Worm (Caenorhabditis elegans) whole organism, young adult: ENCODE measurements around the gene ify-1.

Experiments
- B0261.1 ChIP-seq: sonication (generic microtip); optimal IDR thresholded peaks from 2 replicates; lab custom pipeline; 2016; ENCODE audit warnings: mild to moderate bottlenecking, missing genetic modification characterization, moderate library complexity, missing compliant biosample characterization
- C06A6.2 ChIP-seq: fragments of 200-800 bp; sonication (Bioruptor generic); conservative IDR thresholded peaks from 2 replicates; pipeline ENCODE4 v1.3.6; 2022; ENCODE audit warnings: missing genetic modification characterization, missing compliant biosample characterization
- F10E7.11 ChIP-seq: sonication (generic microtip); optimal IDR thresholded peaks from 2 replicates; lab custom pipeline; 2017; ENCODE audit warnings: mild to moderate bottlenecking, missing genetic modification characterization, moderate library complexity, missing compliant biosample characterization
- F33H1.4 ChIP-seq: fragments of 200-800 bp; sonication (Bioruptor generic); IDR thresholded peaks from 2 replicates; pipeline ENCODE4 v1.3.6; 2022; ENCODE audit warnings: missing genetic modification reagents, missing genetic modification characterization, missing compliant biosample characterization
- F39B2.1 ChIP-seq: fragments of 200-800 bp; sonication (Bioruptor generic); IDR thresholded peaks from 2 replicates; pipeline ENCODE4 v1.3.6; 2022; ENCODE audit warnings: missing genetic modification reagents, missing genetic modification characterization, missing compliant biosample characterization
- F49E8.2 ChIP-seq: sonication (generic microtip); optimal IDR thresholded peaks from 3 replicates; lab custom pipeline; 2017; ENCODE audit warnings: missing genetic modification characterization, mild to moderate bottlenecking, missing compliant biosample characterization, antibody characterized with exemption, moderate library complexity; ENCODE audit not compliant: insufficient read depth
- F55B11.4 ChIP-seq: sonication (generic microtip); optimal IDR thresholded peaks from 2 replicates; lab custom pipeline; 2016; ENCODE audit warnings: missing compliant biosample characterization, missing genetic modification characterization, borderline replicate concordance; ENCODE audit not compliant: insufficient read depth
- F57A8.1 ChIP-seq: fragments of 200-800 bp; sonication (Bioruptor generic); optimal IDR thresholded peaks from 2 replicates; lab custom pipeline; 2018; ENCODE audit warnings: mild to moderate bottlenecking, missing genetic modification characterization, moderate library complexity, missing compliant biosample characterization
- F57C9.4 ChIP-seq: sonication (generic microtip); optimal IDR thresholded peaks from 2 replicates; lab custom pipeline; 2017; ENCODE audit warnings: mild to moderate bottlenecking, missing genetic modification characterization, missing compliant biosample characterization
- K12H6.12 ChIP-seq: fragments of 200-800 bp; sonication (Bioruptor generic); optimal IDR thresholded peaks from 2 replicates; lab custom pipeline; 2018; ENCODE audit warnings: mild to moderate bottlenecking, missing genetic modification characterization, missing compliant biosample characterization
- Y79H2A.3 ChIP-seq: fragments of 200-800 bp; sonication (Bioruptor generic); conservative IDR thresholded peaks from 2 replicates; pipeline ENCODE4 v1.3.6; 2022; ENCODE audit warnings: missing genetic modification reagents, missing genetic modification characterization, missing compliant biosample characterization
- akir-1 ChIP-seq: fragments of 200-800 bp; sonication (Bioruptor generic); optimal IDR thresholded peaks from 2 replicates; lab custom pipeline; 2018; ENCODE audit warnings: mild to moderate bottlenecking, missing genetic modification characterization, moderate library complexity, missing compliant biosample characterization
- aptf-2 ChIP-seq: fragments of 200-800 bp; sonication (Bioruptor generic); conservative IDR thresholded peaks from 2 replicates; pipeline ENCODE4 v1.3.6; 2022; ENCODE audit warnings: missing genetic modification reagents, missing genetic modification characterization, missing compliant biosample characterization
- athp-1 ChIP-seq: sonication (generic microtip); optimal IDR thresholded peaks from 2 replicates; lab custom pipeline; 2017; ENCODE audit warnings: mild to moderate bottlenecking, missing genetic modification characterization, missing compliant biosample characterization
- attf-3 ChIP-seq: fragments of 200-800 bp; sonication (Bioruptor generic); conservative IDR thresholded peaks from 2 replicates; pipeline ENCODE4 v1.3.6; 2022; ENCODE audit warnings: missing genetic modification reagents, missing genetic modification characterization, missing compliant biosample characterization
- ceh-58 ChIP-seq: fragments of 200-800 bp; sonication (Bioruptor generic); IDR thresholded peaks from 2 replicates; pipeline ENCODE4 v1.3.6; 2022; ENCODE audit warnings: missing genetic modification characterization, missing compliant biosample characterization
- ceh-79 ChIP-seq: sonication (generic microtip); optimal IDR thresholded peaks from 2 replicates; lab custom pipeline; 2017; ENCODE audit warnings: mild to moderate bottlenecking, missing genetic modification characterization, missing compliant biosample characterization
- dpff-1 ChIP-seq: sonication (generic microtip); optimal IDR thresholded peaks from 2 replicates; lab custom pipeline; 2017; ENCODE audit warnings: mild to moderate bottlenecking, missing genetic modification characterization, missing compliant biosample characterization
- dpl-1 ChIP-seq: fragments of 150-350 bp; optimal IDR thresholded peaks from 2 replicates; lab custom pipeline; 2014; ENCODE audit warnings: missing biosample characterization, missing genetic modification reagents, missing genetic modification characterization
- egrh-3 ChIP-seq: fragments of 200-800 bp; sonication (Bioruptor generic); IDR thresholded peaks from 2 replicates; pipeline ENCODE4 v1.3.6; 2022; ENCODE audit warnings: missing genetic modification reagents, missing genetic modification characterization, missing compliant biosample characterization
- ekl-4 ChIP-seq: fragments of 200-800 bp; sonication (Bioruptor generic); IDR thresholded peaks from 2 replicates; pipeline ENCODE4 v1.3.6; 2022; ENCODE audit warnings: missing genetic modification reagents, missing genetic modification characterization, missing compliant biosample characterization
- hlh-12 ChIP-seq: sonication (generic microtip); optimal IDR thresholded peaks from 2 replicates; lab custom pipeline; 2016; ENCODE audit warnings: missing genetic modification characterization, missing compliant biosample characterization
- hlh-26 ChIP-seq: fragments of 200-800 bp; sonication (Bioruptor generic); conservative IDR thresholded peaks from 2 replicates; pipeline ENCODE4 v1.3.6; 2022; ENCODE audit warnings: missing genetic modification reagents, missing genetic modification characterization, missing compliant biosample characterization
- hmg-20 ChIP-seq: fragments of 200-800 bp; sonication (Bioruptor generic); IDR thresholded peaks from 2 replicates; pipeline ENCODE4 v1.3.6; 2022; ENCODE audit warnings: missing genetic modification reagents, missing genetic modification characterization, missing compliant biosample characterization
- hrde-1 ChIP-seq: sonication (generic microtip); optimal IDR thresholded peaks from 2 replicates; lab custom pipeline; 2016; ENCODE audit warnings: missing genetic modification characterization, mild to moderate bottlenecking, missing compliant biosample characterization, moderate library complexity, missing genotype, missing genetic modification reagents, borderline replicate concordance
- let-526 ChIP-seq: fragments of 200-800 bp; sonication (Bioruptor generic); IDR thresholded peaks from 2 replicates; pipeline ENCODE4 v1.3.6; 2022; ENCODE audit warnings: missing genetic modification reagents, missing genetic modification characterization, missing compliant biosample characterization
- lin-26 ChIP-seq: fragments of 200-800 bp; sonication (Bioruptor generic); IDR thresholded peaks from 2 replicates; pipeline ENCODE4 v1.3.6; 2022; ENCODE audit warnings: missing genetic modification reagents, missing genetic modification characterization, missing compliant biosample characterization
- lin-35 ChIP-seq, 3 experiments: fragments of 150-350 bp in 2 of 3; sonication (generic microtip) in 1 of 3; optimal IDR thresholded peaks; 2 replicates each; lab custom pipeline; 2014 to 2018; ENCODE audit warnings: missing biosample characterization in 3 of 3, missing genetic modification characterization in 3 of 3, missing genetic modification reagents in 3 of 3
- lin-40 ChIP-seq: sonication (generic microtip); optimal IDR thresholded peaks from 2 replicates; lab custom pipeline; 2016; ENCODE audit warnings: missing genetic modification characterization, mild to moderate bottlenecking, missing compliant biosample characterization, missing genotype, missing genetic modification reagents
- lir-1 ChIP-seq: fragments of 200-800 bp; sonication (Bioruptor generic); conservative IDR thresholded peaks from 2 replicates; pipeline ENCODE4 v1.3.6; 2022; ENCODE audit warnings: missing genetic modification reagents, missing genetic modification characterization, missing compliant biosample characterization
- lsl-1 ChIP-seq: fragments of 200-800 bp; sonication (Bioruptor generic); optimal IDR thresholded peaks from 2 replicates; lab custom pipeline; 2018; ENCODE audit warnings: mild to moderate bottlenecking, missing genetic modification characterization, moderate library complexity, missing compliant biosample characterization
- madf-6 ChIP-seq: fragments of 200-800 bp; sonication (Bioruptor generic); IDR thresholded peaks from 2 replicates; pipeline ENCODE4 v1.3.6; 2022; ENCODE audit warnings: missing genetic modification reagents, missing genetic modification characterization, missing compliant biosample characterization
- madf-8 ChIP-seq: fragments of 200-800 bp; sonication (Bioruptor generic); conservative IDR thresholded peaks from 2 replicates; pipeline ENCODE4 v1.3.6; 2022; ENCODE audit warnings: missing genetic modification reagents, missing genetic modification characterization, missing compliant biosample characterization
- mxl-1 ChIP-seq: sonication (generic microtip); optimal IDR thresholded peaks from 2 replicates; lab custom pipeline; 2016; ENCODE audit warnings: missing genetic modification characterization, missing compliant biosample characterization
- nfya-1 ChIP-seq: sonication (generic microtip); optimal IDR thresholded peaks from 2 replicates; lab custom pipeline; 2017; ENCODE audit warnings: antibody characterized with exemption, missing compliant biosample characterization, missing genetic modification characterization, borderline replicate concordance; ENCODE audit not compliant: insufficient read depth
- nfya-2 ChIP-seq: fragments of 200-800 bp; sonication (Bioruptor generic); IDR thresholded peaks from 2 replicates; pipeline ENCODE4 v1.3.6; 2022; ENCODE audit warnings: missing genetic modification reagents, missing genetic modification characterization, missing compliant biosample characterization
- nhr-120 ChIP-seq: fragments of 200-800 bp; sonication (Bioruptor generic); IDR thresholded peaks from 2 replicates; pipeline ENCODE4 v1.3.6; 2022; ENCODE audit warnings: missing genetic modification characterization, missing compliant biosample characterization
- nhr-179 ChIP-seq: sonication (generic microtip); optimal IDR thresholded peaks from 2 replicates; lab custom pipeline; 2016; ENCODE audit warnings: mild to moderate bottlenecking, missing genetic modification characterization, missing compliant biosample characterization
- pbrm-1 ChIP-seq: fragments of 200-800 bp; sonication (Bioruptor generic); IDR thresholded peaks from 2 replicates; pipeline ENCODE4 v1.3.6; 2022; ENCODE audit warnings: missing genetic modification reagents, missing genetic modification characterization, missing compliant biosample characterization
- pha-4 ChIP-seq: fragments of 150-350 bp; sonication (generic microtip); optimal IDR thresholded peaks from 2 replicates; lab custom pipeline; 2014; ENCODE audit warnings: missing biosample characterization, missing genetic modification reagents, missing genetic modification characterization
- rcor-1 ChIP-seq: fragments of 200-800 bp; sonication (Bioruptor generic); IDR thresholded peaks from 2 replicates; pipeline ENCODE4 v1.3.6; 2022; ENCODE audit warnings: missing genetic modification reagents, missing genetic modification characterization, missing compliant biosample characterization
- repo-1 ChIP-seq: sonication (generic microtip); optimal IDR thresholded peaks from 2 replicates; lab custom pipeline; 2017; ENCODE audit warnings: mild to moderate bottlenecking, missing genetic modification characterization, missing compliant biosample characterization
- rpc-1 ChIP-seq, 2 experiments: fragments of 150-350 bp in 1 of 2; sonication (generic microtip) in 1 of 2; optimal IDR thresholded peaks; 2 replicates each; lab custom pipeline; 2014 to 2018; ENCODE audit warnings: missing biosample characterization in 1 of 2, missing genetic modification characterization in 1 of 2, missing genetic modification reagents in 1 of 2, missing genotype in 1 of 2
- snpc-1.3 ChIP-seq: sonication (generic microtip); optimal IDR thresholded peaks from 2 replicates; lab custom pipeline; 2017; ENCODE audit warnings: missing genetic modification characterization, mild to moderate bottlenecking, missing compliant biosample characterization, antibody characterized with exemption, moderate library complexity, missing genotype, missing genetic modification reagents; ENCODE audit not compliant: insufficient read depth
- tbp1 ChIP-seq: fragments of 200-800 bp; sonication (Bioruptor generic); optimal IDR thresholded peaks from 2 replicates; lab custom pipeline; 2018; ENCODE audit warnings: mild to moderate bottlenecking, missing genetic modification characterization, missing compliant biosample characterization
- ztf-3 ChIP-seq: fragments of 200-800 bp; sonication (Bioruptor generic); optimal IDR thresholded peaks from 2 replicates; lab custom pipeline; 2018; ENCODE audit warnings: mild to moderate bottlenecking, missing genetic modification characterization, missing compliant biosample characterization
- ztf-6 ChIP-seq: fragments of 200-800 bp; sonication (Bioruptor generic); IDR thresholded peaks from 2 replicates; pipeline ENCODE4 v1.3.6; 2022; ENCODE audit warnings: missing genetic modification reagents, missing genetic modification characterization, missing compliant biosample characterization

ify-1 gene

ce11 chrII:5061794-5062368, 6.9 kb upstream of the ify-1 start, which contains the start of gene smc-5 (continued):
- TF ChIP-seq nhr-120 (no peak), F49E8.2 (tag; lab: Kevin White, UChicago) (peak; percentile 27), tbp1 (GFP tag; lab: Kevin White, UChicago) (peak; percentile 54), rcor-1 (GFP tag; lab: Robert Waterston, UW) (peak; percentile 36; the same call in 1 of the 2 replicates), attf-3 (0 out of 2 replicates have a peak, but pooled peaks have one; percentile 31), ztf-3 (GFP tag; lab: Kevin White, UChicago) (no peak), hlh-26 (no peak), let-526 (GFP tag; lab: Robert Waterston, UW) (no peak), nhr-179 (no peak), aptf-2 (GFP tag; lab: Robert Waterston, UW) (no peak), F57A8.1 (GFP tag; lab: Kevin White, UChicago) (no peak), F39B2.1 (GFP tag; lab: Robert Waterston, UW) (no peak), snpc-1.3 (peak; percentile 28), ceh-79 (no peak), rpc-1 (optimal IDR thresholded peaks at IDR 0.05; lab: Kevin White, UChicago) (no peak), rpc-1 (tag; optimal IDR thresholded peaks at IDR 0.05; lab: Kevin White, UChicago) (no peak), ztf-6 (GFP tag; lab: Robert Waterston, UW) (no peak), egrh-3 (GFP tag; lab: Robert Waterston, UW) (no peak; the same call in 1 of the 2 replicates), lin-26 (GFP tag; lab: Robert Waterston, UW) (0 out of 2 replicates have a peak, but pooled peaks have one; percentile 20), dpff-1 (no peak), hmg-20 (GFP tag; lab: Robert Waterston, UW) (no peak), dpl-1 (GFP tag; lab: Kevin White, UChicago) (peak; percentile 84), nfya-1 (tag; lab: Kevin White, UChicago) (no peak), mxl-1 (no peak), repo-1 (no peak), lin-40 (tag; lab: Kevin White, UChicago) (no peak), C06A6.2 (no peak), madf-8 (GFP tag; lab: Robert Waterston, UW) (peak; percentile 80), F10E7.11 (tag; lab: Kevin White, UChicago) (no peak), pha-4 (tag; lab: Kevin White, UChicago) (no peak), ekl-4 (0 out of 2 replicates have a peak, but pooled peaks have one; percentile 25), F33H1.4 (GFP tag; lab: Robert Waterston, UW) (peak; percentile 68), Y79H2A.3 (no peak), K12H6.12 (tag; lab: Kevin White, UChicago) (no peak), hrde-1 (tag; lab: Kevin White, UChicago) (no peak), lsl-1 (GFP tag; lab: Kevin White, UChicago) (peak; percentile 70), akir-1 (no peak), lin-35 (GFP tag; optimal IDR thresholded peaks at IDR 0.05; lab: Kevin White, UChicago) (peak in 2 of 3 experiments; percentile 24 to 66), ceh-58 (GFP tag; lab: Robert Waterston, UW) (no peak), lir-1 (GFP tag; lab: Robert Waterston, UW) (no peak), athp-1 (tag; lab: Kevin White, UChicago) (no peak), F55B11.4 (tag; lab: Kevin White, UChicago) (no peak), F57C9.4 (tag; lab: Kevin White, UChicago) (no peak), nfya-2 (GFP tag; lab: Robert Waterston, UW) (no peak), pbrm-1 (GFP tag; lab: Robert Waterston, UW) (no peak), B0261.1 (peak; percentile 15), hlh-12 (tag; lab: Kevin White, UChicago) (no peak), madf-6 (GFP tag; lab: Robert Waterston, UW) (peak; percentile 89)
